Worm (Caenorhabditis elegans) whole organism, mixed stage, embryonic: ENCODE data around the gene cpd-2.

Source experiments
- ces-1 ChIP-seq: fragments of 150-350 bp; optimal IDR thresholded peaks from 2 replicates; lab custom pipeline; 2014; ENCODE audit warnings: missing biosample characterization, missing genetic modification reagents, missing genetic modification characterization
- elt-1 ChIP-seq: sonication (generic microtip); optimal IDR thresholded peaks from 2 replicates; lab custom pipeline; 2017; ENCODE audit warnings: missing genetic modification characterization, mild to moderate bottlenecking, missing compliant biosample characterization, antibody characterized with exemption, moderate library complexity, borderline replicate concordance; ENCODE audit not compliant: insufficient read depth
- elt-3 ChIP-seq: fragments of 150-350 bp; optimal IDR thresholded peaks from 2 replicates; lab custom pipeline; 2014; ENCODE audit warnings: missing biosample characterization, missing genetic modification characterization
- flh-1 ChIP-seq: fragments of 200-800 bp; sonication (Bioruptor generic); optimal IDR thresholded peaks from 2 replicates; lab custom pipeline; 2018; ENCODE audit warnings: mild to moderate bottlenecking, missing genetic modification characterization, moderate library complexity, missing compliant biosample characterization
- lin-13 ChIP-seq: fragments of 150-350 bp; optimal IDR thresholded peaks from 2 replicates; lab custom pipeline; 2014; ENCODE audit warnings: missing biosample characterization, missing genetic modification characterization
- mep-1 ChIP-seq: fragments of 150-350 bp; optimal IDR thresholded peaks from 2 replicates; lab custom pipeline; 2017; ENCODE audit warnings: missing biosample characterization, missing genetic modification reagents, missing genetic modification characterization, inconsistent platforms
- snpc-4 ChIP-seq: fragments of 150-350 bp; optimal IDR thresholded peaks from 2 replicates; lab custom pipeline; 2014; ENCODE audit warnings: missing biosample characterization, missing genetic modification characterization
- tbx-8 ChIP-seq: fragments of 200-800 bp; sonication (Bioruptor generic); optimal IDR thresholded peaks from 2 replicates; lab custom pipeline; 2018; ENCODE audit warnings: mild to moderate bottlenecking, missing genetic modification characterization, moderate library complexity, missing compliant biosample characterization
- unc-62 ChIP-seq: fragments of 150-350 bp; optimal IDR thresholded peaks from 2 replicates; lab custom pipeline; 2014; ENCODE audit warnings: missing biosample characterization, missing genetic modification reagents, missing genetic modification characterization

DNA sequence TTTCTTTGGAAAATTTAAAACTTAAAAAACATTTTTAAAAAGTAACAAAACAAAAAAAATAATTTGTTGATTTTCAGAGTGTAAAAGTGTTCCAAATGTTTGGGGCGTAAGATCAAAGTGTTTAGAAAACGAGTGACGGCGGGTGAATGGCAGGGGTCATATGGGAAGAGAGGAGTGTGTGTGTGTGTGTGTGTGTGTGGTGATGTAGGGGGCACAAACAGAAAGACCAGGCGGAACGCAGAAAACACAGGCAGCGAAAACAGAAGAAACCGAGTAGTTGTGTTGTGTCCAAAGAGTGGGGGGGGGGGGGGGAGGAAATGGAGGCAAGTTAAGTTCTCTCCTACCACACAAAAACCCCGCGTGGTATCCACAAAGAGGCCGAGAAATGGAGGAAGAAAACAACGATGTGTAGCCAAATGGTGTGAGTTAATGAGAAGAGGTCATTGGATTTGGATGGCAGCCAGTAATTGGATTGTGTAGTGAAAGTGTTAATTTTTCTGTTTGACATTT is 9.4 kb upstream of the cpd-2 start, which contains the start of gene B0395.3:
- TF ChIP-seq ces-1 (peak; percentile 85), mep-1 (tag; lab: Kevin White, UChicago) (peak; percentile 12), elt-3 (tag; lab: Kevin White, UChicago) (no peak), tbx-8 (no peak), snpc-4 (no peak), elt-1 (no peak), flh-1 (no peak), lin-13 (tag; lab: Kevin White, UChicago) (no peak), unc-62 (GFP tag; lab: Kevin White, UChicago) (no peak)
